Worm (Caenorhabditis elegans) whole organism, L4 larva: ENCODE measurements around the gene eef-1A.2.
A peak's percentile ranks its signal among the peaks of the same experiment; 100 is the strongest.

Experiments
- F37D6.2 ChIP-seq: sonication (generic microtip); optimal IDR thresholded peaks from 2 replicates; lab custom pipeline; 2016; ENCODE audit warnings: mild to moderate bottlenecking, missing genetic modification characterization, missing compliant biosample characterization
- F44E2.7 ChIP-seq: fragments of 200-800 bp; sonication (Bioruptor generic); IDR thresholded peaks from 2 replicates; pipeline ENCODE4 v2.1.2; 2022; ENCODE audit warnings: missing genetic modification characterization, missing compliant biosample characterization
- Y105C5A.15 ChIP-seq: fragments of 200-800 bp; sonication (Bioruptor generic); IDR thresholded peaks from 2 replicates; pipeline ENCODE4 v1.3.6; 2022; ENCODE audit warnings: missing genetic modification characterization, missing compliant biosample characterization
- Y48G9A.11 ChIP-seq: fragments of 200-800 bp; sonication (Bioruptor generic); IDR thresholded peaks from 2 replicates; pipeline ENCODE4 v1.3.6; 2022; ENCODE audit warnings: missing genetic modification reagents, missing genetic modification characterization, missing compliant biosample characterization
- Y5F2A.4 ChIP-seq: fragments of 200-800 bp; sonication (Bioruptor generic); optimal IDR thresholded peaks from 2 replicates; lab custom pipeline; 2018; ENCODE audit warnings: mild to moderate bottlenecking, missing genetic modification characterization, missing compliant biosample characterization
- aha-1 ChIP-seq: fragments of 150-350 bp; peaks from one replicate; lab custom pipeline; 2014; ENCODE audit warnings: missing biosample characterization, missing genetic modification characterization
- cey-2 ChIP-seq: sonication (generic microtip); optimal IDR thresholded peaks from 3 replicates; lab custom pipeline; 2017; ENCODE audit warnings: missing genetic modification characterization, mild to moderate bottlenecking, missing compliant biosample characterization, antibody characterized with exemption, borderline replicate concordance; ENCODE audit not compliant: insufficient read depth
- daf-16 ChIP-seq, 3 experiments: sonication (generic microtip); optimal IDR thresholded peaks; 2 replicates each; lab custom pipeline; 2016 to 2017; ENCODE audit warnings: missing genetic modification characterization in 3 of 3, missing genetic modification reagents in 3 of 3, mild to moderate bottlenecking in 2 of 3, missing compliant biosample characterization in 2 of 3, missing biosample characterization in 1 of 3, moderate library complexity in 1 of 3
- dmd-6 ChIP-seq: fragments of 200-800 bp; sonication (Bioruptor generic); IDR thresholded peaks from 2 replicates; pipeline ENCODE4 v1.3.6; 2022; ENCODE audit warnings: missing genetic modification reagents, missing genetic modification characterization, missing compliant biosample characterization
- fkh-10 ChIP-seq: fragments of 150-350 bp; optimal IDR thresholded peaks from 2 replicates; lab custom pipeline; 2014; ENCODE audit warnings: missing biosample characterization, missing genetic modification reagents, missing genetic modification characterization
- jun-1 ChIP-seq: fragments of 150-350 bp; optimal IDR thresholded peaks from 2 replicates; lab custom pipeline; 2014; ENCODE audit warnings: missing biosample characterization, missing genetic modification reagents, missing genetic modification characterization
- lim-7 ChIP-seq: fragments of 200-800 bp; sonication (Bioruptor generic); IDR thresholded peaks from 2 replicates; pipeline ENCODE4 v1.3.6; 2022; ENCODE audit warnings: missing genetic modification characterization, missing compliant biosample characterization
- lin-1 ChIP-seq: fragments of 200-800 bp; sonication (Bioruptor generic); IDR thresholded peaks from 2 replicates; pipeline ENCODE4 v1.3.6; 2022; ENCODE audit warnings: missing genetic modification reagents, missing genetic modification characterization, missing compliant biosample characterization
- lin-15B ChIP-seq: fragments of 150-350 bp; sonication (generic microtip); optimal IDR thresholded peaks from 3 replicates; lab custom pipeline; 2014; ENCODE audit warnings: missing biosample characterization, missing genetic modification characterization
- lin-39 ChIP-seq: fragments of 150-350 bp; optimal IDR thresholded peaks from 2 replicates; lab custom pipeline; 2014; ENCODE audit warnings: missing biosample characterization, missing genetic modification reagents, missing genetic modification characterization
- madf-9 ChIP-seq: fragments of 200-800 bp; sonication (Bioruptor generic); conservative IDR thresholded peaks from 2 replicates; pipeline ENCODE4 v1.3.6; 2022; ENCODE audit warnings: missing genetic modification reagents, missing genetic modification characterization, missing compliant biosample characterization
- mdl-1 ChIP-seq, 2 experiments: fragments of 150-350 bp in 1 of 2; sonication (generic microtip) in 1 of 2; optimal IDR thresholded peaks; 2 replicates each; lab custom pipeline; 2014 to 2017; ENCODE audit warnings: missing biosample characterization in 2 of 2, missing genetic modification characterization in 2 of 2
- mxl-3 ChIP-seq: fragments of 200-800 bp; sonication (Bioruptor generic); optimal IDR thresholded peaks from 2 replicates; lab custom pipeline; 2018; ENCODE audit warnings: mild to moderate bottlenecking, missing genetic modification characterization, missing compliant biosample characterization
- nhr-102 ChIP-seq: sonication (generic microtip); optimal IDR thresholded peaks from 2 replicates; lab custom pipeline; 2016; ENCODE audit warnings: mild to moderate bottlenecking, missing genetic modification characterization, moderate library complexity, missing compliant biosample characterization
- nhr-11 ChIP-seq: fragments of 150-350 bp; optimal IDR thresholded peaks from 2 replicates; lab custom pipeline; 2014; ENCODE audit warnings: missing biosample characterization, missing genetic modification characterization
- nhr-111 ChIP-seq: fragments of 200-800 bp; sonication (Bioruptor generic); optimal IDR thresholded peaks from 2 replicates; lab custom pipeline; 2018; ENCODE audit warnings: mild to moderate bottlenecking, missing genetic modification characterization, missing compliant biosample characterization
- nhr-28 ChIP-seq: fragments of 150-350 bp; optimal IDR thresholded peaks from 2 replicates; lab custom pipeline; 2014; ENCODE audit warnings: missing biosample characterization, missing genetic modification characterization
- nhr-41 ChIP-seq: fragments of 200-800 bp; sonication (Bioruptor generic); IDR thresholded peaks from 2 replicates; pipeline ENCODE4 v1.3.6; 2022; ENCODE audit warnings: missing genetic modification reagents, missing genetic modification characterization, missing compliant biosample characterization
- nhr-76 ChIP-seq: fragments of 150-350 bp; optimal IDR thresholded peaks from 2 replicates; lab custom pipeline; 2014; ENCODE audit warnings: missing biosample characterization, missing genetic modification characterization
- pqm-1 ChIP-seq: sonication (generic microtip); optimal IDR thresholded peaks from 2 replicates; lab custom pipeline; 2017; ENCODE audit warnings: missing biosample characterization, missing genetic modification characterization
- rbr-2 ChIP-seq: sonication (generic microtip); optimal IDR thresholded peaks from 2 replicates; lab custom pipeline; 2016; ENCODE audit warnings: missing genotype, missing genetic modification characterization, missing compliant biosample characterization
- saeg-2 ChIP-seq: fragments of 200-800 bp; sonication (Bioruptor generic); IDR thresholded peaks from 2 replicates; pipeline ENCODE4 v1.3.6; 2022; ENCODE audit warnings: missing genetic modification reagents, missing genetic modification characterization, missing compliant biosample characterization
- sdz-12 ChIP-seq: fragments of 200-800 bp; sonication (Bioruptor generic); optimal IDR thresholded peaks from 2 replicates; lab custom pipeline; 2018; ENCODE audit warnings: mild to moderate bottlenecking, missing genetic modification characterization, missing compliant biosample characterization
- set-16 ChIP-seq: fragments of 200-800 bp; sonication (Bioruptor generic); IDR thresholded peaks from 2 replicates; pipeline ENCODE4 v1.3.6; 2022; ENCODE audit warnings: missing genetic modification reagents, missing genetic modification characterization, missing compliant biosample characterization
- unc-62 ChIP-seq, 3 experiments: fragments of 150-350 bp in 1 of 3; sonication (generic microtip); optimal IDR thresholded peaks in 2 of 3; peaks in 1 of 3; 1 replicate in 1 of 3; 2 replicates in 2 of 3; lab custom pipeline; 2014 to 2017; ENCODE audit warnings: missing biosample characterization in 3 of 3, missing genetic modification characterization in 3 of 3, missing genetic modification reagents in 3 of 3, missing genotype in 1 of 3
- vab-7 ChIP-seq: fragments of 200-800 bp; sonication (Bioruptor generic); IDR thresholded peaks from 2 replicates; pipeline ENCODE4 v1.3.6; 2022; ENCODE audit warnings: missing genetic modification reagents, missing genetic modification characterization, missing compliant biosample characterization
- zag-1 ChIP-seq: fragments of 150-350 bp; optimal IDR thresholded peaks from 2 replicates; lab custom pipeline; 2014; ENCODE audit warnings: missing biosample characterization, missing genetic modification characterization
- zfp-2 ChIP-seq: sonication (generic microtip); optimal IDR thresholded peaks from 2 replicates; lab custom pipeline; 2016; ENCODE audit warnings: mild to moderate bottlenecking, missing genetic modification characterization, missing compliant biosample characterization
- zip-2 ChIP-seq: fragments of 150-350 bp; optimal IDR thresholded peaks from 2 replicates; lab custom pipeline; 2014; ENCODE audit warnings: missing biosample characterization, missing genetic modification characterization

The eef-1A.2 gene

ce11 chrX:7825707-7826106 lies 2.3 kb downstream of the eef-1A.2 start (continued):
- peak; percentile 70 for TF ChIP-seq mxl-3
- peak; percentile 45 for TF ChIP-seq pqm-1 (tag; lab: Kevin White, UChicago)
- no peak for TF ChIP-seq jun-1 (tag; lab: Kevin White, UChicago)
- no peak for TF ChIP-seq lin-39 (tag; lab: Kevin White, UChicago)
- peak; percentile 18 for TF ChIP-seq nhr-111 (GFP tag; lab: Kevin White, UChicago)
- TF ChIP-seq nhr-76: no peak
- TF ChIP-seq cey-2 (tag; lab: Kevin White, UChicago): no peak
- peak; percentile 20 for TF ChIP-seq rbr-2 (tag; lab: Kevin White, UChicago)
- no peak for TF ChIP-seq nhr-102 (tag; lab: Kevin White, UChicago)
- no peak for TF ChIP-seq fkh-10 (GFP tag; lab: Kevin White, UChicago)
- TF ChIP-seq unc-62 (GFP tag; optimal IDR thresholded peaks at IDR 0.05 in 1 of 2; lab: Kevin White, UChicago): peak in 1 of 2 experiments; percentile 98
- no peak for TF ChIP-seq unc-62 (tag; optimal IDR thresholded peaks at IDR 0.05; lab: Kevin White, UChicago)
- TF ChIP-seq mdl-1 (tag; optimal IDR thresholded peaks at IDR 0.05; lab: Kevin White, UChicago): peak in 1 of 2 experiments; percentile 63
- no peak for TF ChIP-seq lin-15B
- TF ChIP-seq zag-1 (tag; lab: Kevin White, UChicago): no peak
- no peak for TF ChIP-seq Y5F2A.4 (GFP tag; lab: Kevin White, UChicago)
- no peak for TF ChIP-seq madf-9 (GFP tag; lab: Robert Waterston, UW)
- TF ChIP-seq lim-7: no peak
- TF ChIP-seq lin-1 (GFP tag; lab: Robert Waterston, UW): no peak
- no peak for TF ChIP-seq F44E2.7 (GFP tag; lab: Robert Waterston, UW)
- no peak for TF ChIP-seq sdz-12 (GFP tag; lab: Kevin White, UChicago)
- no peak for TF ChIP-seq zfp-2 (tag; lab: Kevin White, UChicago)
- TF ChIP-seq Y105C5A.15 (GFP tag; lab: Robert Waterston, UW): no peak
- no peak for TF ChIP-seq nhr-41 (GFP tag; lab: Robert Waterston, UW)
- TF ChIP-seq F37D6.2 (tag; lab: Kevin White, UChicago): no peak
- TF ChIP-seq set-16 (GFP tag; lab: Robert Waterston, UW): no peak
- peak; percentile 67 for TF ChIP-seq nhr-11
- TF ChIP-seq saeg-2 (GFP tag; lab: Robert Waterston, UW): no peak
- TF ChIP-seq, all 104 proteins: peak for 31

- TF ChIP-seq vab-7 (GFP tag; lab: Robert Waterston, UW) (no peak), nhr-28 (tag; lab: Kevin White, UChicago) (peak; percentile 53)
Measured at ce11 chrX:7826590-7827260, 3.3 kb downstream of the eef-1A.2 start.

- no peak for TF ChIP-seq Y48G9A.11
- peak; percentile 59 for TF ChIP-seq dmd-6
- no peak for TF ChIP-seq daf-16 (GFP tag; optimal IDR thresholded peaks at IDR 0.05; lab: Kevin White, UChicago)
- peak; percentile 91 for TF ChIP-seq daf-16 (tag; optimal IDR thresholded peaks at IDR 0.05; lab: Kevin White, UChicago)
- no peak for TF ChIP-seq zip-2 (tag; lab: Kevin White, UChicago)
Measured at ce11 chrX:7827989-7828388, 4.5 kb downstream of the eef-1A.2 start.

- peak in 1 of 2 experiments; percentile 56 for TF ChIP-seq unc-62 (GFP tag; optimal IDR thresholded peaks at IDR 0.05 in 1 of 2; lab: Kevin White, UChicago)
- no peak for TF ChIP-seq unc-62 (tag; optimal IDR thresholded peaks at IDR 0.05; lab: Kevin White, UChicago)
- no peak for TF ChIP-seq lim-7
- TF ChIP-seq aha-1 (tag; lab: Kevin White, UChicago): peak; percentile 28
Measured at ce11 chrX:7834117-7834516, 10.7 kb downstream of the eef-1A.2 start, which contains the start of gene sul-3. TSS of gene sul-3 (minus strand) at chrX:7834217.
